Worm (Caenorhabditis elegans): Measurements from ENCODE around the gene F54D5.4.

- TF ChIP-seq nhr-28 (tag; optimal IDR thresholded peaks at IDR 0.05), result no peak
- TF ChIP-seq ceh-83 (GFP tag; optimal IDR thresholded peaks at IDR 0.05), result no peak
- no peak for TF ChIP-seq lsy-2 (tag; optimal IDR thresholded peaks at IDR 0.05)
- no peak for TF ChIP-seq flh-1 (GFP tag; optimal IDR thresholded peaks at IDR 0.05)
- TF ChIP-seq unc-62 (GFP tag; optimal IDR thresholded peaks at IDR 0.05), result no peak
- TF ChIP-seq pha-4 (tag; optimal IDR thresholded peaks at IDR 0.05), result no peak
- no peak for TF ChIP-seq lin-13 (tag; optimal IDR thresholded peaks at IDR 0.05)
- no peak for TF ChIP-seq elt-3 (tag; optimal IDR thresholded peaks at IDR 0.05)
- TF ChIP-seq tbx-8 (GFP tag; optimal IDR thresholded peaks at IDR 0.05), result no peak
- TF ChIP-seq blmp-1 (tag; optimal IDR thresholded peaks at IDR 0.05), result no peak
- no peak for TF ChIP-seq M03D4.4 (tag; optimal IDR thresholded peaks at IDR 0.05)
- TF ChIP-seq drap-1 (GFP tag; optimal IDR thresholded peaks at IDR 0.05), result no peak
Measured at ce11 chrII:11616333-11616942, 46.8 kb downstream of the F54D5.4 start.
